Worm (Caenorhabditis elegans): Measurements from ENCODE around the gene C39E9.7.

The C39E9.7 gene

DNA sequence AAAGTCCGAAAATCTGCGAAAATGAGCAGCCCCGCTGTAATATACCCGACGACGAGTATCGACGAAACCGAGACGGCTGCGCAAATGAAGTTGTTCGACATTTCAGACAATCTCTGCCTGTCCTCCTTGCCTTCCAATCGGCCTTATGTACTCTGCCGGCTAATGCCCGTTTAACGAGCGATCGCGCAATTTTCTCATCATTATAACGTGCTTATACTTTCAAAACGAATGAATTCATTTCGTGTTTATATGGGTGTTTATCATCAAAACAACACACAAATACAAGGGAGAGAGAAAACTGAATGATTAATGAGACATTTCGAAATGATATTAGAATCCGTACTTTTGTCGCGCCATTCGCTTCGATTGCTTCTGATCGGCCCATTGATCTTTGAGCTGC is 14.4 kb upstream of the C39E9.7 start, which contains the start of gene col-132:
col-132 (minus strand) TSS at position 101 of the 400 bp plus-strand sequence.
- TF ChIP-seq nhr-28 (tag; optimal IDR thresholded peaks at IDR 0.05) (no peak), F44E2.7 (GFP tag; IDR thresholded peaks at IDR 0.05) (no peak), hif-1 (tag; optimal IDR thresholded peaks at IDR 0.05) (no peak), Y48G9A.11 (GFP tag; IDR thresholded peaks at IDR 0.05) (no peak), mdt-29 (GFP tag; IDR thresholded peaks at IDR 0.05) (no peak), set-16 (GFP tag; IDR thresholded peaks at IDR 0.05) (no peak), Y75B8A.6 (GFP tag; IDR thresholded peaks at IDR 0.05) (no peak), zip-2 (tag; optimal IDR thresholded peaks at IDR 0.05) (no peak), rbr-2 (tag; optimal IDR thresholded peaks at IDR 0.05) (no peak), pqm-1 (tag; optimal IDR thresholded peaks at IDR 0.05) (no peak), mxl-2 (GFP tag; conservative IDR thresholded peaks at IDR 0.05) (no peak), jun-1 (tag; optimal IDR thresholded peaks at IDR 0.05) (no peak)

ce11 chrIV:13089671-13090242 is 13.2 kb upstream of the C39E9.7 start:
- TF ChIP-seq sdz-12 (GFP tag; optimal IDR thresholded peaks at IDR 0.05): no peak
- TF ChIP-seq egl-43 (GFP tag; IDR thresholded peaks at IDR 0.05): 0 out of 2 replicates have a peak, but pooled peaks have one; percentile 5
- no peak for TF ChIP-seq lin-13 (GFP tag; optimal IDR thresholded peaks at IDR 0.05)
- TF ChIP-seq set-16 (GFP tag; IDR thresholded peaks at IDR 0.05): peak; percentile 95

ce11 chrIV:13086705-13087104 is 10.2 kb upstream of the C39E9.7 start, which contains the start of gene spin-2:
spin-2 (plus strand) TSS chrIV:13087005.
- TF ChIP-seq dmd-6 (GFP tag; IDR thresholded peaks at IDR 0.05): no peak
- no peak for TF ChIP-seq zfp-2 (tag; optimal IDR thresholded peaks at IDR 0.05)
- no peak for TF ChIP-seq ZK337.2 (GFP tag; IDR thresholded peaks at IDR 0.05)

- TF ChIP-seq attf-4 (tag; optimal IDR thresholded peaks at IDR 0.05) (no peak), unc-62 (GFP tag; optimal IDR thresholded peaks at IDR 0.05 in 1 of 2) (peak in 1 of 2 experiments; percentile 91), unc-62 (tag; optimal IDR thresholded peaks at IDR 0.05) (no peak)
Observed at ce11 chrIV:13085675-13086074, 9.2 kb upstream of the C39E9.7 start.

DNA sequence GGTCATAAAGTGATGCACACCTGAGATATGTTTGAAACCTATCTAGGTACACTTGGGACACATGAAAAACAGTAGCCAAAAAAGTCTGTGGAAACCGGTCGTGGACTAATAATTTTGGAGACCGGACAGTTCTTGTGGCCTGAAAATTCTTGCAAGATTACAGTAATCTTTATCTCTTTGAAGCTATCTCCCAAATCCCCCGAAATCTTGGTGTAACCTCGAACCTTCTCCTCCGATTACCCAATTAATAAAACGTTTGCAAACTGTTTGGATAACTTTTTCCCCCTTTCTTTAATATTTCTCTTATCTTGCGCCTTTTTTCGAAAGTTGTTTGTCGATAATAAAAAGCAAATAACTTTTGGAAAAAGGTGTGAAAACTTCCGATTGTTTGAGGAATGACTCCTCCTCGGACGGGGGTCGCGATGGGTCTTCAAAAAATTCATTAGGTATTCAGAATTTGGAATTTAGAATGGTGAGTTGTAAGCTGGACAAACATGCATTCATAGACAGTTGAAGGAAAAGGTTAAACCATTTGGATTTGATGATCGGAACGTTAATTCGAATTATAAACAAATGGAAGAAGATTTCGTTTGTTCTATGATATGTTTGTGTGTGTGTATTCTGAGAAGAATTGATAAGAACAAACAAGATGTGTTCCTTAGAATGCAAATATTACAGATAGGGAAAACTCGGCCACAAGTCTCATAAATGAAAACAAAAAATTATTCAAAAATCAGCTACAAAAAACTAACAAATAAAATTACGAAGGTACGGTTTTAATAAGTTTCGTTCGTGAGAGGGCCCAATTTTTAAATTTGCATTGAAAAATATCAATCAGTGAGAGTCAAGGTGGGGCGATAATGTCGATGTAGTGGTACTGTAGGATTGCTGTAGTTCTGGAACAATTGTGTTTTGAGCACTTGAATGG is 6.6 kb upstream of the C39E9.7 start:
- TF ChIP-seq aly-2 (tag; optimal IDR thresholded peaks at IDR 0.05): no peak
- no peak for TF ChIP-seq Y105C5A.15 (GFP tag; IDR thresholded peaks at IDR 0.05)
- TF ChIP-seq lin-1 (GFP tag; IDR thresholded peaks at IDR 0.05): no peak
- TF ChIP-seq duxl-1 (tag; optimal IDR thresholded peaks at IDR 0.05; ENCODE audit: poor library complexity): no peak
- no peak for TF ChIP-seq vab-7 (GFP tag; IDR thresholded peaks at IDR 0.05)
- no peak for TF ChIP-seq T20F7.1 (GFP tag; optimal IDR thresholded peaks at IDR 0.05)
- TF ChIP-seq unc-62 (GFP tag; optimal IDR thresholded peaks at IDR 0.05 in 1 of 2): peak in 1 of 2 experiments; percentile 86
- TF ChIP-seq unc-62 (tag; optimal IDR thresholded peaks at IDR 0.05): no peak
- no peak for TF ChIP-seq nhr-41 (GFP tag; IDR thresholded peaks at IDR 0.05)
- TF ChIP-seq mep-1 (tag; optimal IDR thresholded peaks at IDR 0.05): no peak
- TF ChIP-seq nhr-76 (tag; optimal IDR thresholded peaks at IDR 0.05): no peak
- no peak for TF ChIP-seq lsy-2 (tag; optimal IDR thresholded peaks at IDR 0.05)
- no peak for TF ChIP-seq mxl-3 (GFP tag; optimal IDR thresholded peaks at IDR 0.05)
- no peak for TF ChIP-seq daf-8 (GFP tag; IDR thresholded peaks at IDR 0.05)
- TF ChIP-seq ceh-28 (tag; optimal IDR thresholded peaks at IDR 0.05): no peak
- TF ChIP-seq mxl-2 (GFP tag; conservative IDR thresholded peaks at IDR 0.05): no peak
- no peak for TF ChIP-seq lin-29 (GFP tag; IDR thresholded peaks at IDR 0.05)
- TF ChIP-seq ZK337.2 (GFP tag; IDR thresholded peaks at IDR 0.05): no peak
- no peak for TF ChIP-seq cey-2 (tag; optimal IDR thresholded peaks at IDR 0.05; ENCODE audit: borderline replicate concordance, insufficient read depth)
- TF ChIP-seq dpl-1 (GFP tag; optimal IDR thresholded peaks at IDR 0.05): no peak
- no peak for TF ChIP-seq fos-1 (tag; optimal IDR thresholded peaks at IDR 0.05)
- TF ChIP-seq nhr-48 (tag; optimal IDR thresholded peaks at IDR 0.05): peak; percentile 1
- no peak for TF ChIP-seq T26A8.4 (GFP tag; IDR thresholded peaks at IDR 0.05)
- TF ChIP-seq ZK546.5 (tag; optimal IDR thresholded peaks at IDR 0.05): no peak
- TF ChIP-seq dve-1 (tag; optimal IDR thresholded peaks at IDR 0.05; ENCODE audit: insufficient read depth): peak; percentile 39

Measured in whole organism, L4 larva.